Fruit fly (Drosophila melanogaster): ENCODE results near the gene Axs.

Axs gene

DNA sequence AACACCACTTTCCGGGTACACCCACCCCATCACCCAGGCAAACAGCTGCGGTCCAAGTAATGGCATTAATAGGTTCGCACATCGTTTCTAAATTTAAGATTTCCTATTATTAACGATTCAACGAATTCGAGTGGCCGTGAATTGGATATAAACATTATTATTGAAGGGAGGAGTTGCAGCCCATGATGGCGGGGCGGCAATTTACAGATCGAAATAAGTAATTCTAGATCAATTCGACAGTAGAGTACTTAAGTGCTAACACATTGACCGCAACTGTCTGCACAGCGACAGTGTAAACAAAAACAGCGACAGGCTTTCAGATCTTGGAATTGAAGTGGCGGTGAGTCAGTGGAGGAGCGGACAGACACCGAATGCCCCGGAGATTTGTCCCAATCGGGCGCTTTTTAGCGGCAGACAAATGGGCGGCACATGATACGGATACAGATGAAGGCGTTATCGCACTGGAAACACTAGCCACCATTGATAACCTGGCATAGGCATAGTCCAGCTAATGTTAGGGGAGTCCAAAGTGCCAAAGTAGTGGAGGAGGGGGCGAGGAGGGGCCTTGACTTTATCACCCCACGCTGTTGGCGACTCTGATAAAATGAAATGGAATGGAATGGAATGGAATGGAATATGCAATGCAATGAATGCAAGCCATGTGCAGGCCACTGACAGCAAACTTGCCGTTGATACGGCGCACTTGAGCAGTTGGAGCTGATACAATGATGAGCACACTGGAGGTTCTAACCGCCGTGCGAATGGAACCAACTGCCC lies 50.3 kb downstream of the Axs start (continued):
- peak; percentile 33 for TF ChIP-seq CG18599 (GFP tag; optimal IDR thresholded peaks at IDR 0.05)
- peak; percentile 4 for TF ChIP-seq dmrt11E (tag; optimal IDR thresholded peaks at IDR 0.05)
- no peak for TF ChIP-seq Mrtf (GFP tag; IDR thresholded peaks at IDR 0.05)
- no peak for TF ChIP-seq sim (GFP tag; IDR thresholded peaks at IDR 0.05)
- TF ChIP-seq Ptx1 (GFP tag; IDR thresholded peaks at IDR 0.05), result no peak
- no peak for TF ChIP-seq CG6272 (GFP tag; IDR thresholded peaks at IDR 0.05)
- no peak for TF ChIP-seq CG12155 (GFP tag; optimal IDR thresholded peaks at IDR 0.05)
- TF ChIP-seq esg (GFP tag; conservative IDR thresholded peaks at IDR 0.05), result no peak
- no peak for TF ChIP-seq CG17359 (tag; optimal IDR thresholded peaks at IDR 0.05)
- peak; percentile 65 for TF ChIP-seq Med (GFP tag)
- TF ChIP-seq CG6765 (GFP tag; optimal IDR thresholded peaks at IDR 0.05), result no peak
- no peak for TF ChIP-seq PHDP (tag; optimal IDR thresholded peaks at IDR 0.05)
- TF ChIP-seq CG30431 (GFP tag; optimal IDR thresholded peaks at IDR 0.05), result no peak
- TF ChIP-seq ewg (GFP tag; optimal IDR thresholded peaks at IDR 0.05), result no peak
- no peak for TF ChIP-seq Rfx (GFP tag; IDR thresholded peaks at IDR 0.05)
- TF ChIP-seq CG7839 (tag; optimal IDR thresholded peaks at IDR 0.05), result no peak
- TF ChIP-seq CG8924 (tag; optimal IDR thresholded peaks at IDR 0.05), result no peak
- TF ChIP-seq CG12942 (GFP tag; optimal IDR thresholded peaks at IDR 0.05), result no peak
- TF ChIP-seq CG9876 (GFP tag; optimal IDR thresholded peaks at IDR 0.05), result no peak
- no peak for TF ChIP-seq jumu (GFP tag; optimal IDR thresholded peaks at IDR 0.05)
- TF ChIP-seq pum (GFP tag; optimal IDR thresholded peaks at IDR 0.05), result no peak
- TF ChIP-seq row (GFP tag; IDR thresholded peaks at IDR 0.05), result peak; percentile 20; the same call in 2 of the 3 replicates
- TF ChIP-seq CG9215 (GFP tag; IDR thresholded peaks at IDR 0.05), result 0 out of 2 replicates have a peak, but pooled peaks have one; percentile 14
- TF ChIP-seq Hand (GFP tag; optimal IDR thresholded peaks at IDR 0.05), result peak; percentile 24
- no peak for TF ChIP-seq dysf (GFP tag; IDR thresholded peaks at IDR 0.05)
- TF ChIP-seq CG10959 (GFP tag; IDR thresholded peaks at IDR 0.05), result no peak
- TF ChIP-seq CG4854 (GFP tag; optimal IDR thresholded peaks at IDR 0.05), result no peak
- TF ChIP-seq gt (GFP tag; IDR thresholded peaks at IDR 0.05), result no peak
- no peak for TF ChIP-seq CG7556 (GFP tag; optimal IDR thresholded peaks at IDR 0.05)
- no peak for TF ChIP-seq Neu2 (GFP tag; optimal IDR thresholded peaks at IDR 0.05; ENCODE audit: borderline replicate concordance)
- no peak for TF ChIP-seq gcm (GFP tag; optimal IDR thresholded peaks at IDR 0.05)
- TF ChIP-seq kay (GFP tag; optimal IDR thresholded peaks at IDR 0.05), result peak; percentile 33
- TF ChIP-seq CG8388 (GFP tag; optimal IDR thresholded peaks at IDR 0.05), result no peak
- no peak for TF ChIP-seq CG2202 (tag; optimal IDR thresholded peaks at IDR 0.05)
- TF ChIP-seq CG4617 (GFP tag; optimal IDR thresholded peaks at IDR 0.05; ENCODE audit: borderline replicate concordance), result no peak
- TF ChIP-seq Drgx (GFP tag; IDR thresholded peaks at IDR 0.05), result peak; percentile 28; the same call in 1 of the 2 replicates
- no peak for TF ChIP-seq CG2875 (GFP tag; optimal IDR thresholded peaks at IDR 0.05)
- TF ChIP-seq Nf-YC (tag; optimal IDR thresholded peaks at IDR 0.05), result no peak
- TF ChIP-seq gem (tag; optimal IDR thresholded peaks at IDR 0.05), result no peak
- TF ChIP-seq ken (GFP tag; IDR thresholded peaks at IDR 0.05), result no peak
- peak; percentile 47; the same call in 1 of the 2 replicates for TF ChIP-seq CG11696 (GFP tag; IDR thresholded peaks at IDR 0.05)
- TF ChIP-seq disco-r (GFP tag; optimal IDR thresholded peaks at IDR 0.05), result no peak
- TF ChIP-seq zen2 (GFP tag; IDR thresholded peaks at IDR 0.05; ENCODE audit: partially characterized antibody), result no peak
- TF ChIP-seq rib (GFP tag; IDR thresholded peaks at IDR 0.05), result no peak
- no peak for TF ChIP-seq Myb (GFP tag; optimal IDR thresholded peaks at IDR 0.05)
- TF ChIP-seq CG14441 (GFP tag; IDR thresholded peaks at IDR 0.05), result no peak
- no peak for TF ChIP-seq CrebB (tag; optimal IDR thresholded peaks at IDR 0.05)
- TF ChIP-seq Ets65A (GFP tag), result peak; percentile 28
- peak; percentile 4 for TF ChIP-seq CG10209 (GFP tag; optimal IDR thresholded peaks at IDR 0.05)
- peak; percentile 40; the same call in 1 of the 2 replicates for TF ChIP-seq vvl (GFP tag; IDR thresholded peaks at IDR 0.05)

Measured in whole organism, embryonic.